Worm (Caenorhabditis elegans) whole organism, L3 larva: ENCODE data around the gene Y57G11B.3.
A peak's percentile ranks its signal among the peaks of the same experiment; 100 is the strongest.

Source experiments
- R02D3.7 ChIP-seq: fragments of 150-350 bp; optimal IDR thresholded peaks from 2 replicates; lab custom pipeline; 2014; ENCODE audit warnings: missing biosample characterization, missing genetic modification characterization
- ZK546.5 ChIP-seq: sonication (generic microtip); optimal IDR thresholded peaks from 2 replicates; lab custom pipeline; 2017; ENCODE audit warnings: missing biosample characterization, missing genetic modification characterization
- ama-1 ChIP-seq: fragments of 150-350 bp; optimal IDR thresholded peaks from 2 replicates; lab custom pipeline; 2018
- ceh-16 ChIP-seq: sonication (generic microtip); optimal IDR thresholded peaks from 2 replicates; lab custom pipeline; 2017; ENCODE audit warnings: missing biosample characterization, missing genetic modification characterization
- ceh-28 ChIP-seq: fragments of 150-350 bp; optimal IDR thresholded peaks from 2 replicates; lab custom pipeline; 2014; ENCODE audit warnings: missing biosample characterization, missing genetic modification reagents, missing genetic modification characterization
- ceh-82 ChIP-seq: fragments of 150-350 bp; optimal IDR thresholded peaks from 2 replicates; lab custom pipeline; 2014; ENCODE audit warnings: missing biosample characterization, missing genetic modification characterization
- ceh-9 ChIP-seq: sonication (generic microtip); optimal IDR thresholded peaks from 2 replicates; lab custom pipeline; 2018; ENCODE audit warnings: missing biosample characterization, missing genetic modification characterization
- daf-12 ChIP-seq: fragments of 150-350 bp; optimal IDR thresholded peaks from 2 replicates; lab custom pipeline; 2014; ENCODE audit warnings: missing biosample characterization, missing genetic modification reagents, missing genetic modification characterization
- egl-27 ChIP-seq: sonication (generic microtip); optimal IDR thresholded peaks from 4 replicates; lab custom pipeline; 2017; ENCODE audit warnings: missing biosample characterization, missing genetic modification reagents, missing genetic modification characterization
- egl-5 ChIP-seq: fragments of 150-350 bp; optimal IDR thresholded peaks from 2 replicates; lab custom pipeline; 2017; ENCODE audit warnings: missing biosample characterization, missing genetic modification reagents, missing genetic modification characterization, inconsistent platforms
- elt-2 ChIP-seq: sonication (generic microtip); optimal IDR thresholded peaks from 2 replicates; lab custom pipeline; 2016; ENCODE audit warnings: missing genetic modification reagents, mild to moderate bottlenecking, missing genetic modification characterization, missing compliant biosample characterization
- elt-3 ChIP-seq, 3 experiments: fragments of 150-350 bp in 1 of 3; sonication (generic microtip) in 2 of 3; optimal IDR thresholded peaks; 2 replicates in 2 of 3; 4 replicates in 1 of 3; lab custom pipeline; 2014 to 2017; ENCODE audit warnings: missing biosample characterization in 3 of 3, missing genetic modification characterization in 3 of 3
- fkh-10 ChIP-seq: sonication (generic microtip); optimal IDR thresholded peaks from 2 replicates; lab custom pipeline; 2017; ENCODE audit warnings: missing biosample characterization, missing genetic modification reagents, missing genetic modification characterization
- fos-1 ChIP-seq: fragments of 150-350 bp; optimal IDR thresholded peaks from 2 replicates; lab custom pipeline; 2014; ENCODE audit warnings: missing biosample characterization, missing genetic modification characterization
- hmg-11 ChIP-seq: sonication (generic microtip); optimal IDR thresholded peaks from 2 replicates; lab custom pipeline; 2016; ENCODE audit warnings: missing genetic modification characterization, missing compliant biosample characterization
- jun-1 ChIP-seq: fragments of 150-350 bp; optimal IDR thresholded peaks from 2 replicates; lab custom pipeline; 2014; ENCODE audit warnings: missing biosample characterization, missing genetic modification reagents, missing genetic modification characterization
- lin-15B ChIP-seq: fragments of 150-350 bp; optimal IDR thresholded peaks from 2 replicates; lab custom pipeline; 2014; ENCODE audit warnings: missing biosample characterization, missing genetic modification characterization
- mdl-1 ChIP-seq: fragments of 150-350 bp; optimal IDR thresholded peaks from 2 replicates; lab custom pipeline; 2014; ENCODE audit warnings: missing biosample characterization, missing genetic modification characterization
- mml-1 ChIP-seq: fragments of 150-350 bp; sonication (generic microtip); optimal IDR thresholded peaks from 3 replicates; lab custom pipeline; 2014; ENCODE audit warnings: missing biosample characterization, missing genetic modification characterization
- nfya-1 ChIP-seq: sonication (generic microtip); optimal IDR thresholded peaks from 2 replicates; lab custom pipeline; 2017; ENCODE audit warnings: missing genetic modification characterization, mild to moderate bottlenecking, missing compliant biosample characterization, antibody characterized with exemption, moderate library complexity; ENCODE audit not compliant: insufficient read depth
- nhr-11 ChIP-seq: fragments of 150-350 bp; optimal IDR thresholded peaks from 2 replicates; lab custom pipeline; 2014; ENCODE audit warnings: missing biosample characterization, missing genetic modification characterization
- nhr-23 ChIP-seq: fragments of 150-350 bp; optimal IDR thresholded peaks from 2 replicates; lab custom pipeline; 2014; ENCODE audit warnings: missing biosample characterization, missing genetic modification reagents, missing genetic modification characterization
- nhr-237 ChIP-seq: fragments of 150-350 bp; optimal IDR thresholded peaks from 2 replicates; lab custom pipeline; 2014; ENCODE audit warnings: missing biosample characterization, missing genetic modification characterization
- nhr-25 ChIP-seq: sonication (generic microtip); optimal IDR thresholded peaks from 2 replicates; lab custom pipeline; 2017; ENCODE audit warnings: missing biosample characterization, missing genetic modification characterization
- nhr-28 ChIP-seq: fragments of 150-350 bp; optimal IDR thresholded peaks from 2 replicates; lab custom pipeline; 2014; ENCODE audit warnings: missing biosample characterization, missing genetic modification characterization
- nhr-43 ChIP-seq: sonication (generic microtip); optimal IDR thresholded peaks from 2 replicates; lab custom pipeline; 2016; ENCODE audit warnings: mild to moderate bottlenecking, missing genetic modification characterization, missing compliant biosample characterization; ENCODE audit not compliant: poor library complexity, severe bottlenecking
- nhr-67 ChIP-seq: fragments of 150-350 bp; optimal IDR thresholded peaks from 2 replicates; lab custom pipeline; 2014; ENCODE audit warnings: missing biosample characterization, missing genetic modification characterization
- nhr-76 ChIP-seq: fragments of 150-350 bp; sonication (generic microtip); optimal IDR thresholded peaks from 5 replicates; lab custom pipeline; 2014; ENCODE audit warnings: missing biosample characterization, missing genetic modification characterization
- nhr-77 ChIP-seq: fragments of 150-350 bp; optimal IDR thresholded peaks from 2 replicates; lab custom pipeline; 2014; ENCODE audit warnings: missing biosample characterization, missing genetic modification characterization
- pha-4 ChIP-seq: fragments of 150-350 bp; optimal IDR thresholded peaks from 2 replicates; lab custom pipeline; 2014; ENCODE audit warnings: missing biosample characterization, missing genetic modification reagents, missing genetic modification characterization
- pqm-1 ChIP-seq: fragments of 150-350 bp; optimal IDR thresholded peaks from 2 replicates; lab custom pipeline; 2017; ENCODE audit warnings: missing biosample characterization, missing genetic modification characterization, inconsistent platforms
- sea-2 ChIP-seq: fragments of 150-350 bp; sonication (generic microtip); optimal IDR thresholded peaks from 4 replicates; lab custom pipeline; 2014; ENCODE audit warnings: missing biosample characterization, missing genetic modification reagents, missing genetic modification characterization
- skn-1 ChIP-seq: fragments of 150-350 bp; optimal IDR thresholded peaks from 2 replicates; lab custom pipeline; 2014; ENCODE audit warnings: missing biosample characterization, missing genetic modification characterization
- unc-39 ChIP-seq: sonication (generic microtip); optimal IDR thresholded peaks from 4 replicates; lab custom pipeline; 2017; ENCODE audit warnings: missing biosample characterization, missing genetic modification characterization
- unc-62 ChIP-seq: fragments of 150-350 bp; sonication (generic microtip); optimal IDR thresholded peaks from 4 replicates; lab custom pipeline; 2014; ENCODE audit warnings: missing biosample characterization, missing genetic modification reagents, missing genetic modification characterization
- zag-1 ChIP-seq: fragments of 150-350 bp; optimal IDR thresholded peaks from 2 replicates; lab custom pipeline; 2014; ENCODE audit warnings: missing biosample characterization, missing genetic modification characterization

Gene Y57G11B.3

DNA sequence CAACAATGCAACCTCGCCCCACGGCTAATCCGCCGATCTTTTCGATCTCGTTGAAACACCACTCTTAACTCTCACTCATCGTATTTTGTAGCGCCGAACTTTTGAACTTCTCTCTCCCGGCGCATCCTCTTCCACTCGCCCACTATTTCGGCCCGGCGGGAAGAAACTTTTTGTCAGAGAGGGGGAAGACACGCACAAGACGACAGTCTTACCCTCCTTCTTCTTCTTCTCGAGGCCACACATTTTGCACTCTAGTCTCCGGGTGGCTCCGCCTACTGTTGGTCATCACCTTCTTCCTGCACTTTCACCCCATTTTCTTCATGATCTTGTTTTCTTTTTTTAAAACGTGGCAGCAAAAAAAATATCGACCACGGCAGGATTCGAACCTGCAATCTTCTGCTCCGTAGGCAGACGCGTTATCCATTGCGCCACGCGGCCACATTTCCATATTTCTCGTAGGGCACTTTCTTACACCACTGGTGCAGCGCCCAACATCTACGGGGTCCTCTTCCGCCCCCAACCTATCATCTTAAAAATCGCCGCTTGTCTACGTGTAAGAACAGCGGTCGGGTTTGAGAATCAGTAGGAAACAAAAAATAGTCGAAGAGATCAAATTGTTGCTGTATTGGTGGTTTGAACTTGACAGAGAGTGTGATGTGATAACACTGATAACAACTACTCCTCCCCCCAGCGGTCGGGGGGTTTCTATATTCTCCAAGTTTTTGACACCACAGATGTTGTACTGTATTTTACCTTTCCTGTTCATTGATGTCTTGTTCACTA, 37.0 kb upstream of the Y57G11B.3 start (continued):
- TF ChIP-seq ZK546.5 (tag; lab: Kevin White, UChicago) = no peak
- no peak for TF ChIP-seq egl-5 (tag; lab: Kevin White, UChicago)
- peak; percentile 69 for TF ChIP-seq elt-2 (tag; lab: Kevin White, UChicago)
- TF ChIP-seq fkh-10 (GFP tag; lab: Kevin White, UChicago) = no peak
- TF ChIP-seq nhr-23 (tag; lab: Kevin White, UChicago) = peak; percentile 96
- no peak for TF ChIP-seq zag-1
- TF ChIP-seq skn-1 = no peak

DNA sequence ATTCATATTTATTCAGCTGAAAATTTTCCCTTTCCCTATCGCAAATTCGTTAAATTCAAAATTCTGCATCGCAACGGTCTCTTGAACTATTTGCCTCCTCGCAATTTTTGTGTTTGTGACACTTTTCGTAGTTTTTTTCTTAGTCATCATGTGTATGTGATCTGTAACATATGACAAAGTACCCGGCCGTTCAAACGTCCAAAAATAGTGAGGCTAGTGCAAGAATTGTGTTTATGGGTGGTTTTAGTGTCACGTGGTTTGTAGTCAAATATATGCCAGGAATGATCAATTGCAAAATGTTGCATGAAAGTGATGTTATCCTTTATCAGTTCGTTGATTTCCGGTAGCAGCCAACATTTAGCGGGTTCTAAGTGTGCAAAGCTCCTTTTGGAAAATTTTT, 35.6 kb upstream of the Y57G11B.3 start:
- peak; percentile 35 for TF ChIP-seq nhr-25 (tag; lab: Kevin White, UChicago)
- TF ChIP-seq zag-1 = no peak
- TF ChIP-seq unc-62 (GFP tag; lab: Kevin White, UChicago) = no peak
- peak; percentile 79 for TF ChIP-seq pha-4
- TF ChIP-seq nhr-28 (tag; lab: Kevin White, UChicago) = no peak
- no peak for TF ChIP-seq hmg-11 (tag; lab: Kevin White, UChicago)
- no peak for TF ChIP-seq nhr-237 (tag; lab: Kevin White, UChicago)
- TF ChIP-seq unc-39 (tag; lab: Kevin White, UChicago) = no peak
- TF ChIP-seq nhr-77 (tag; lab: Kevin White, UChicago) = no peak
- peak; percentile 80 for TF ChIP-seq pqm-1
- no peak for TF ChIP-seq mml-1 (tag; lab: Kevin White, UChicago)
- no peak for TF ChIP-seq mdl-1 (tag; lab: Kevin White, UChicago)
- no peak for TF ChIP-seq skn-1
- no peak for TF ChIP-seq ceh-82
- TF ChIP-seq jun-1 = peak; percentile 40
- no peak for TF ChIP-seq sea-2 (GFP tag; lab: Kevin White, UChicago)
- TF ChIP-seq daf-12 = no peak
- no peak for TF ChIP-seq nhr-76 (tag; lab: Kevin White, UChicago)
- TF ChIP-seq egl-27 = no peak
- TF ChIP-seq nhr-23 (tag; lab: Kevin White, UChicago) = peak; percentile 10
- TF ChIP-seq ceh-16 (tag; lab: Kevin White, UChicago) = no peak
- no peak for TF ChIP-seq fos-1
- peak; percentile 56 for TF ChIP-seq elt-2 (tag; lab: Kevin White, UChicago)
- no peak for TF ChIP-seq elt-3 (tag; optimal IDR thresholded peaks at IDR 0.05; lab: Kevin White, UChicago)

DNA sequence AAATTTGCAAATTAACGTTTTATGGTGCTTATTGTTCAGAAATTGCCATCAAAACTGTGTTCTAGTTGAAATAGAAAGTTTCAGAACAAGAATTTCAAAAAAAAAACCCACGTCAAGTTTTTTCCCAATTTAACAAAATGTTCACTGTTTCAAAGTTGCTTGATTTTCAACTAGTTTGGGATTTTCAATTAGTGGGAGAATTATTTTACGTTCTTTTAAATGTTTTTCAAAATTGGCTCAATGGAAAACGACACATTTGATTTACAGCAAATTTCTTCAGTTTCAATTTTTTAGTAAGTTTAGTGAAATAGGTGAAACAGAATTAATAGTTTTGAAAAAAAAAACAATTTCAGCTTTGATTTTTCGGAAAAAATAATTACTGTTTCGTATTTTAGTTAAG, 34.4 kb upstream of the Y57G11B.3 start:
- no peak for TF ChIP-seq nhr-43

DNA sequence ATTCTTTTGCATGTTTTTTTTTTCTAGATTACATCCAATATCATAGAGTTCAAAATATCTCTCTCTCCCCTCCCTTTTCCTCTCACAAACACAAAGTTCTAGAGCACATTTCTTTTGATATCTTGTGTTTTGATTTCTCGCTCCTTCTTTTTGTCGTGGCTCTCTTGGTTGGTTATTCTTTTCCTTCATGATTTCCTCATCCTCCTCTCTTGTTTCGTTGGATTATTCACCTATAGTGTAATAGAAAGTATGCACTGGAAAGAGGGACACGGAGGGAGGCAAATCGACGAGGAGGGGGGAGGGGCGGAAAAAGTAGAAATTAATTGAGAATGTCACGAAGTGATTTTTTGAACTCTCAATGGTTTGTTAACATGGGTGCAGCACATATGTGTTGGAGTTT, 32.3 kb upstream of the Y57G11B.3 start:
- TF ChIP-seq nhr-11 (peak; percentile 63), nhr-25 (tag; lab: Kevin White, UChicago) (no peak), lin-15B (peak; percentile 6), nfya-1 (tag; lab: Kevin White, UChicago) (peak; percentile 58)

DNA sequence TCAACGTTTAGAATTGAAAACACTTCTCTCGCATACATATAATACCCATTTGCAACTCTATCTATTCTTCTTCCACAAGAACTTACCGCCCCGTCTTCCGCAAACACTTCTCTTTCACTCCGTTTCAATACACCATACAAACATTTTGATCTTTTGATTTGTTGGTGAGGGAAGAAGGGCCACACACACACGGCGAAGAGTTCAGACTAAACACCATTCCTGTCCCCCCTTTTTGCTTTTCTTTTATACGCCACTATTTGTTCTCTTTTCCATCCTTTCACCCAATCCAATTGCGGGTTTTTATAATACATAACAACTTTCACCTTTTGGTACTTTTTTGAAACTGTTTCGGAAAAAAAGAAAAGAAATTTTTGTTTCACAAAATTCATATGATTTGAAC, 31.0 kb upstream of the Y57G11B.3 start:
- TF ChIP-seq pha-4 (peak; percentile 87), ZK546.5 (tag; lab: Kevin White, UChicago) (no peak), ceh-28 (tag; lab: Kevin White, UChicago) (no peak)

DNA sequence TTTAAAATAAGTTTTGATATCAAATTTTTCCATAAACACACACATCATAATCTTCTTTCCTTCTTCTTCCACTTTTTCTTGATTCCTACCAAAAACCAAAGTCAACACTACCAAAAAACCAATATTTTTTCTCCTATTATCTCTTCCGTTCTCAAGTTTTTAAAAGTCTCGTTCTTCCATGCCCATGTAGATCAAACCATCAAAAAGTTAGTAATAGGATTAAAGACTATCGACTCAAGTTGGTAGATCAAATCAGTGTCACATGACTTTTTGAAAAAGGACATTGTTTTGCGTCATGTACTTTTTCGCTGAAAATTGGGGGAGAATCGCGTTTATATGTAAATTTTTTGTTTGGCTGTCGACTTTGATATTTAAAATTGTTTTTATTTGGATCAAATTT, 28.8 kb upstream of the Y57G11B.3 start:
- TF ChIP-seq skn-1 (no peak), mdl-1 (tag; lab: Kevin White, UChicago) (no peak), nhr-43 (no peak), nfya-1 (tag; lab: Kevin White, UChicago) (no peak), nhr-67 (tag; lab: Kevin White, UChicago) (no peak), nhr-23 (tag; lab: Kevin White, UChicago) (no peak), ceh-16 (tag; lab: Kevin White, UChicago) (no peak), ceh-28 (tag; lab: Kevin White, UChicago) (no peak), jun-1 (no peak), ceh-9 (no peak), R02D3.7 (no peak), fos-1 (no peak), fkh-10 (GFP tag; lab: Kevin White, UChicago) (no peak), elt-2 (tag; lab: Kevin White, UChicago) (no peak), ama-1 (lab: Kevin White, UChicago) (no peak), unc-39 (tag; lab: Kevin White, UChicago) (no peak), elt-3 (tag; optimal IDR thresholded peaks at IDR 0.05; lab: Kevin White, UChicago) (no peak)
